Fruit fly (Drosophila melanogaster): ENCODE results near the gene dsf.

dm6 chr2L:5959863-5960658 is 34.3 kb downstream of the dsf start, which contains the start of gene Vm26Aa:
- TF ChIP-seq CG8478 (optimal IDR thresholded peaks at IDR 0.05) (no peak), CTCF (optimal IDR thresholded peaks at IDR 0.05) (no peak)
